Fruit fly (Drosophila melanogaster): ENCODE results near the gene Jhbp2.

DNA sequence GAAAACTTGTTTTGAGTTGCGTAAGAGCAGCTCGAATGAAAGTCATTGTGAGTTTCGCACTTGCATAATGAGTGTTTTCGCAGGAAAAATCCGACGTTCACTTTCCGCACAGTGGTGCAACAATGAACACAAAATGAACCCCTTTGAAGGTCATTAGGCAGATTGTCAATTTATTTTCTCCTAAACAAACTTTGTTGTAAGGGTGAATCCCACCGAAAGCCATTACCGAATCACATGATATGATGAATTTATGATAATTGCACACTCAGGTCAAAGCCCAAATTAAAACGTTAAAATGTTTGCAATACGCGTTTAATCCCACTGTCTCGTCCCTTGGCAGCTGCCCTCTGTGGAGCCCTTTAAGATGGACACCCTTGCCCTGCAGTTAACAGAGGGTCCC is 6.1 kb upstream of the Jhbp2 start:
- TF ChIP-seq CG9705 (GFP tag; optimal IDR thresholded peaks at IDR 0.05) (no peak), Dfd (GFP tag; optimal IDR thresholded peaks at IDR 0.05) (no peak), pan (optimal IDR thresholded peaks at IDR 0.05) (no peak), N (GFP tag; optimal IDR thresholded peaks at IDR 0.05) (no peak), foxo (GFP tag; optimal IDR thresholded peaks at IDR 0.05) (no peak), usp (GFP tag; optimal IDR thresholded peaks at IDR 0.05) (no peak), Hr78 (GFP tag; optimal IDR thresholded peaks at IDR 0.05) (no peak), Jra (GFP tag; optimal IDR thresholded peaks at IDR 0.05) (no peak), h (GFP tag; optimal IDR thresholded peaks at IDR 0.05) (no peak), Abd-B (GFP tag; optimal IDR thresholded peaks at IDR 0.05) (no peak), Mio (GFP tag; optimal IDR thresholded peaks at IDR 0.05) (no peak), jim (GFP tag; optimal IDR thresholded peaks at IDR 0.05) (no peak)

Data from whole organism, wandering third instar larva.